Worm (Caenorhabditis elegans): ENCODE data around the gene phat-7.
A peak's percentile ranks its signal among the peaks of the same experiment; 100 is the strongest.

The phat-7 gene

DNA sequence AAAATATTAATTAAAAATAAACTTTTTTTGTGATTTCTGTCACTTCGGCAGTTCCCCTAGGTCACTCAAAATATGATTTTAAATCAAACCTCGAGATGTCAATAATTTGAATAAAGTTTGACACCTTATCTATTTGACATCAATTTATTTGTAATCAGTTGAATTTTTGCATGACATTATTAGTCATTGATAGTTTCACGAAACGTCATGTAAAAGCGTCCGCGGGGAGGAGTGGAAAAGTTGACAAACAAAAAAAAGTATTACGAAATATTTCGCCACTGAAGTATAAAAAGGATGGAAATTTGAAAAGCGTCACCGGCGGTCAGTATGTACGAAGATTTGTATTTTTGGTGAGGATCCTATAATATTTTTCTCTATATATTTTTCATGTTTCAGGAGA, 21.4 kb upstream of the phat-7 start, which contains the start of gene K09D9.1:
Gene K09D9.1 (plus strand): TSS at position 271 of the 400 bp plus-strand sequence.
- TF ChIP-seq tbx-11 (GFP tag; IDR thresholded peaks at IDR 0.05) (no peak), aly-1 (tag; optimal IDR thresholded peaks at IDR 0.05) (no peak), pes-1 (GFP tag; IDR thresholded peaks at IDR 0.05) (no peak), hnd-1 (tag; optimal IDR thresholded peaks at IDR 0.05) (no peak), ama-1 (optimal IDR thresholded peaks at IDR 0.05) (no peak), ceh-13 (GFP tag; optimal IDR thresholded peaks at IDR 0.05) (no peak), tra-4 (tag; optimal IDR thresholded peaks at IDR 0.05) (no peak), ceh-36 (tag; optimal IDR thresholded peaks at IDR 0.05) (no peak), tbx-37 (GFP tag; conservative IDR thresholded peaks at IDR 0.05) (no peak), scrt-1 (GFP tag; IDR thresholded peaks at IDR 0.05) (no peak)

- no peak for TF ChIP-seq sea-1 (GFP tag; conservative IDR thresholded peaks at IDR 0.05)
- TF ChIP-seq flt-1 (GFP tag; IDR thresholded peaks at IDR 0.05): 0 out of 2 replicates have a peak, but pooled peaks have one; percentile 23
- TF ChIP-seq hnd-1 (tag; optimal IDR thresholded peaks at IDR 0.05): no peak
- no peak for TF ChIP-seq ama-1 (optimal IDR thresholded peaks at IDR 0.05)
These were observed 16.6 kb upstream of the phat-7 start for ce11 chrV:4029627-4030026.

DNA sequence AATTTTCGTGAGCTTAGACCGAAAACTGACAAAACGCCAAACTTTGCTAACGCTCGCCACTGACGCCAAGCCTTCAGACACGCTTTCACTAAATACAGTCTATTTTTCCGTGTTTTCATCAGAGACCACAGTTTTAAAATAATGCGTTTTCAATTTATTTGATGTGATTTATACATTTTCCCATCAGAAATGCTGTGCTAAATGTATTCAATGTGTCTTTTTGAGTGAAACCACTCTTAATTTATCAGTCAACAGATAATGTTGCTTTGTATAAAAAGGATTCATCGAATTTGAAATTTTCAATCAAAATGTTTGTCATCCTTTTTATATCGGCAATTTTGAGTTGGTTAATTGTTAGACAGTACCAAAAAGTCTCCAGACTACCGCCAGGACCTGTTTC, 14.9 kb upstream of the phat-7 start, which contains the start of gene cyp-35A4:
Gene cyp-35A4 (plus strand): TSS at position 301 of the 400 bp plus-strand sequence.
- TF ChIP-seq aly-1 (tag; optimal IDR thresholded peaks at IDR 0.05): no peak
- no peak for TF ChIP-seq hmg-4 (GFP tag; optimal IDR thresholded peaks at IDR 0.05)
- TF ChIP-seq ceh-36 (tag; optimal IDR thresholded peaks at IDR 0.05): no peak
- TF ChIP-seq ama-1 (optimal IDR thresholded peaks at IDR 0.05): no peak
- TF ChIP-seq ets-7 (tag; optimal IDR thresholded peaks at IDR 0.05): no peak
- TF ChIP-seq hnd-1 (tag; optimal IDR thresholded peaks at IDR 0.05): no peak
- TF ChIP-seq sea-1 (GFP tag; conservative IDR thresholded peaks at IDR 0.05): no peak
- no peak for TF ChIP-seq scrt-1 (GFP tag; IDR thresholded peaks at IDR 0.05)
- no peak for TF ChIP-seq ceh-13 (GFP tag; optimal IDR thresholded peaks at IDR 0.05)
- no peak for TF ChIP-seq hmbx-1 (tag; optimal IDR thresholded peaks at IDR 0.05)
- no peak for TF ChIP-seq pes-1 (GFP tag; IDR thresholded peaks at IDR 0.05)
- TF ChIP-seq F13C5.2 (tag; optimal IDR thresholded peaks at IDR 0.05): no peak
- TF ChIP-seq tra-4 (tag; optimal IDR thresholded peaks at IDR 0.05): no peak
- no peak for TF ChIP-seq tbx-11 (GFP tag; IDR thresholded peaks at IDR 0.05)
- TF ChIP-seq tbx-37 (GFP tag; conservative IDR thresholded peaks at IDR 0.05): no peak
- TF ChIP-seq B0310.2 (tag; optimal IDR thresholded peaks at IDR 0.05): no peak

DNA sequence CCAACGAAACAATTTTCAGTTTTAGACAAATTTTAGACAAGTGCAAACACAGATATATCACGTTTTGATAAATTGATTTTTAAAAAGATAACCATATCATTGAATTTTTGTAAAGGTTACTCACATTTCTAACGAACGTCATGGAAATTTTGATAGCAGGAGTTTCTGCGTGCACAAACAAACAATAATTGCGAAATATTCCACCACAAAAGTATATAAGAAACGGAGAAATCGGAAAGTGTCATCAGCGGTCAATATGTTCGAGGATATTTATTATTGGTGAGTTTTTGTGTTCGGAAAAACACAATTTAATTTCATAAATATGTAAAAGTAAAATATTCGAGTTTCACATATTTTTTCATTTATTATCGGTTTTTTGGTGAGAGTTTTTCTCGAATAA, 11.9 kb upstream of the phat-7 start, which contains the start of gene C49G7.7:
Gene C49G7.7 (plus strand): TSS at position 174 of the 400 bp plus-strand sequence.
- TF ChIP-seq hmg-4 (GFP tag; optimal IDR thresholded peaks at IDR 0.05) (no peak), B0310.2 (tag; optimal IDR thresholded peaks at IDR 0.05) (no peak), ets-7 (tag; optimal IDR thresholded peaks at IDR 0.05) (no peak), hmbx-1 (tag; optimal IDR thresholded peaks at IDR 0.05) (no peak), tra-4 (tag; optimal IDR thresholded peaks at IDR 0.05) (no peak), tbx-37 (GFP tag; conservative IDR thresholded peaks at IDR 0.05) (no peak), tbx-11 (GFP tag; IDR thresholded peaks at IDR 0.05) (no peak), ceh-36 (tag; optimal IDR thresholded peaks at IDR 0.05) (no peak), flt-1 (GFP tag; IDR thresholded peaks at IDR 0.05) (no peak), F13C5.2 (tag; optimal IDR thresholded peaks at IDR 0.05) (no peak), pes-1 (GFP tag; IDR thresholded peaks at IDR 0.05) (no peak), hnd-1 (tag; optimal IDR thresholded peaks at IDR 0.05) (no peak), ceh-13 (GFP tag; optimal IDR thresholded peaks at IDR 0.05) (no peak)

DNA sequence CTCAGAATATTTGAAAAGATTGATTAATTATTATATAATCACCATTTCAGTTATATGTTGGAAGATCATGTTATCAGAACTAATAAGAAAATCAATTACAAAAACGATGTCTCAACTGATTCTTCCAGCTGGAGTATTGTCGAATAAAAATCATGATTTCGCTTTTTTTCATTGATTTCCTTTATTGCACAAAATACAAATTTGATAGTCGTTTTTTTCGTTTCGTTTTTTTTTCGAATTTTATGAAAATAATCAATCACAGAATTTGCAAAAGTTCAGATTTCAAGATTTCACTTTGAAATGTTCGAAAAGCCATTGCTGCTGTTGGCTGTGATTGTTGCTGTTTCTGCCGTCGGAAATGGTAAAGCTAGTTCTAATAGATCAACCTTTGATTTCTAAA, 10.4 kb upstream of the phat-7 start, which contains the start of gene C49G7.13:
Gene C49G7.13 (plus strand): TSS at position 301 of the 400 bp plus-strand sequence.
- TF ChIP-seq sea-1 (GFP tag; conservative IDR thresholded peaks at IDR 0.05) (no peak), pes-1 (GFP tag; IDR thresholded peaks at IDR 0.05) (no peak), tbx-37 (GFP tag; conservative IDR thresholded peaks at IDR 0.05) (no peak), hmbx-1 (tag; optimal IDR thresholded peaks at IDR 0.05) (no peak)

DNA sequence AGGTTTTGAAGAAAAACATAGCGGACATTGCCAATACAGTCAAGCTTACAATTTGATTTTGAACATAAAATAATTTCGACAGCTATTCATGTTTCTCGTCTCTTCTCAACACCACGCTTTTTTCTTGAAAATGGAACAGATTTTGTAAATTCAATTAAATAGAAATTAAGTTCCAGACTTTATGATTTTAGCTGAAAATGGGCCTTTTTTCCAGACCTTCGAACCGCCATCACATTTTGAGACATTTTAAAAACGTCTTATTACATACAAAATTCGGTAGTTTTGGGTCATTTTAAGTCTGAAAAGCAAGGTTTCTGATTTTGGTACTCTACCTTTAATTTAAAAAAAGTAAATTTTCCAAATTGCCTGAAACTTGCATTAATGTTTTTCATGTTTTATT, 8.1 kb upstream of the phat-7 start, which contains the start of gene C49G7.12:
Gene C49G7.12 (plus strand): TSS at position 301 of the 400 bp plus-strand sequence.
- TF ChIP-seq tbx-37 (GFP tag; conservative IDR thresholded peaks at IDR 0.05) (no peak), ets-7 (tag; optimal IDR thresholded peaks at IDR 0.05) (no peak), hmg-4 (GFP tag; optimal IDR thresholded peaks at IDR 0.05) (no peak), hnd-1 (tag; optimal IDR thresholded peaks at IDR 0.05) (no peak), ceh-13 (GFP tag; optimal IDR thresholded peaks at IDR 0.05) (no peak), sea-1 (GFP tag; conservative IDR thresholded peaks at IDR 0.05) (no peak), ceh-36 (tag; optimal IDR thresholded peaks at IDR 0.05) (no peak), scrt-1 (GFP tag; IDR thresholded peaks at IDR 0.05) (no peak), ama-1 (optimal IDR thresholded peaks at IDR 0.05) (no peak), pes-1 (GFP tag; IDR thresholded peaks at IDR 0.05) (no peak), hmbx-1 (tag; optimal IDR thresholded peaks at IDR 0.05) (no peak), flt-1 (GFP tag; IDR thresholded peaks at IDR 0.05) (no peak), aly-1 (tag; optimal IDR thresholded peaks at IDR 0.05) (no peak), B0310.2 (tag; optimal IDR thresholded peaks at IDR 0.05) (no peak), tbx-11 (GFP tag; IDR thresholded peaks at IDR 0.05) (no peak), tra-4 (tag; optimal IDR thresholded peaks at IDR 0.05) (no peak), F13C5.2 (tag; optimal IDR thresholded peaks at IDR 0.05) (no peak)

- TF ChIP-seq tra-4 (tag; optimal IDR thresholded peaks at IDR 0.05) (no peak), flt-1 (GFP tag; IDR thresholded peaks at IDR 0.05) (no peak), hmg-4 (GFP tag; optimal IDR thresholded peaks at IDR 0.05) (no peak), hnd-1 (tag; optimal IDR thresholded peaks at IDR 0.05) (no peak), ets-7 (tag; optimal IDR thresholded peaks at IDR 0.05) (no peak), ama-1 (optimal IDR thresholded peaks at IDR 0.05) (no peak), pes-1 (GFP tag; IDR thresholded peaks at IDR 0.05) (no peak), scrt-1 (GFP tag; IDR thresholded peaks at IDR 0.05) (no peak), tbx-37 (GFP tag; conservative IDR thresholded peaks at IDR 0.05) (no peak), aly-1 (tag; optimal IDR thresholded peaks at IDR 0.05) (no peak), ceh-36 (tag; optimal IDR thresholded peaks at IDR 0.05) (no peak), B0310.2 (tag; optimal IDR thresholded peaks at IDR 0.05) (no peak), tbx-11 (GFP tag; IDR thresholded peaks at IDR 0.05) (no peak), sea-1 (GFP tag; conservative IDR thresholded peaks at IDR 0.05) (no peak), ceh-13 (GFP tag; optimal IDR thresholded peaks at IDR 0.05) (no peak), hmbx-1 (tag; optimal IDR thresholded peaks at IDR 0.05) (no peak), F13C5.2 (tag; optimal IDR thresholded peaks at IDR 0.05) (no peak)
These were observed 7.7 kb upstream of the phat-7 start for ce11 chrV:4038557-4038956.
